Fruit fly (Drosophila melanogaster) whole organism, prepupa: ENCODE data around the gene Tmhs.

Source experiments
- CG15336 ChIP-seq: fragments of 200-800 bp; sonication (Bioruptor generic); IDR thresholded peaks from 2 replicates; pipeline ENCODE4 v1.3.6; 2022; ENCODE audit warnings: missing biosample characterization, missing genetic modification characterization
- Eip93F ChIP-seq: fragments of 200-800 bp; sonication (Bioruptor generic); optimal IDR thresholded peaks from 2 replicates; lab custom pipeline; 2016; ENCODE audit warnings: missing biosample characterization, mild to moderate bottlenecking, missing genetic modification characterization
- Ets96B ChIP-seq: fragments of 200-800 bp; optimal IDR thresholded peaks from 2 replicates; lab custom pipeline; 2019; ENCODE audit warnings: missing biosample characterization, mild to moderate bottlenecking, missing genetic modification characterization, moderate library complexity
- Lpt ChIP-seq: fragments of 200-800 bp; sonication (Bioruptor generic); optimal IDR thresholded peaks from 3 replicates; lab custom pipeline; 2016; ENCODE audit warnings: missing biosample characterization, missing genetic modification characterization
- OdsH ChIP-seq: fragments of 200-800 bp; sonication (Bioruptor generic); optimal IDR thresholded peaks from 3 replicates; lab custom pipeline; 2016; ENCODE audit warnings: missing biosample characterization, missing genetic modification characterization
- achi ChIP-seq: fragments of 200-800 bp; sonication (Bioruptor generic); optimal IDR thresholded peaks from 3 replicates; lab custom pipeline; 2016; ENCODE audit warnings: missing biosample characterization, missing genetic modification characterization
- pdm3 ChIP-seq: fragments of 200-800 bp; sonication (Bioruptor generic); optimal IDR thresholded peaks from 3 replicates; lab custom pipeline; 2016; ENCODE audit warnings: missing biosample characterization, missing genetic modification characterization
- topi ChIP-seq: fragments of 200-800 bp; sonication (Bioruptor generic); optimal IDR thresholded peaks from 3 replicates; lab custom pipeline; 2016; ENCODE audit warnings: missing biosample characterization, missing genetic modification characterization

DNA sequence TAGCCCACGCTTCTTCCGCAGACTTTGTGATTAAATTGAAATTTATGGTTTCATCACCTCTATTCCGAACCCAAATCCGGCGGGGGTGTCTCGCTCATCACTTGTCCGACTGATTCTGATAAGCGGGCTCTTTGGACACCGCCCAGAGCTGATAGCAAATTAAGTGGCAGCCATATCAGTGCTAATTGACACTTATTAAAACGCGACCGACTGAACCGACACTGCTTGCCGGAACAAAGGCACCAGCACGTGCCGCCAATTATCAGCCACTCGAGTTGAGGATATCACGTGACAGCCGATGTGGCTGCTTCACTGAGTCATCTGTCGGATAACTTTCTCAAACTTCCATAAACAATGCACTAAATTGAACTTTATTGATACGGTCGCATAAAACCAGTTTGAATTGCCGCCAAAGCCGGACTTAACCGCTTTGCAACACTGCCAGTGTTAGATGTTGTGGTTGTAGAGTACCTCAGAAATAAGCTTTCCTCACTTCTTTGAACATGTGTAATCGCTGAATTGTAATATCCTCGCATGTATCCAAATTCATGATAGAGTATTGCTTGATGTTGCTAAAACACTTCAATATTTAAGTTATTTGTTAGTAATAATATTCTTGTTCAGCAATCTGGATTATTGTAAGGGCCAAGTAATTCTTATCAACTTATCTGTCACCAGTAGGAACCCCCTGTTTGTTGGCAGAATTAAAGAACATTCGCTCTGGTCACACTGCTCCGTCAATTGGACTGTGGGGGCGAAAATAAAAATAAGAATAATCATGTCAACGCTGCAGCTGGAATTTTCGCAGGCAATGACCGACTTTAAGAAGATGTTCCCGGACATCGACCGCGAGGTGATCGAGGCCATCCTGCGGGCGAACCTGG is 28.7 kb upstream of the Tmhs start, which contains the start of gene CG12024:
- peak; percentile 61 for TF ChIP-seq topi (GFP tag; lab: Kevin White, UChicago)
- peak; percentile 73 for TF ChIP-seq achi (GFP tag; lab: Kevin White, UChicago)
- peak; percentile 76 for TF ChIP-seq pdm3 (GFP tag; lab: Kevin White, UChicago)
- no peak for TF ChIP-seq Eip93F (GFP tag; lab: Kevin White, UChicago)
- TF ChIP-seq CG15336 (GFP tag; lab: Robert Waterston, UW) = no peak
- TF ChIP-seq Ets96B (tag; lab: Kevin White, UChicago) = peak; percentile 22
- peak; percentile 17 for TF ChIP-seq Lpt (GFP tag; lab: Kevin White, UChicago)
- peak; percentile 73 for TF ChIP-seq OdsH (GFP tag; lab: Kevin White, UChicago)
